Worm (Caenorhabditis elegans) whole organism, L4 larva: ENCODE measurements around the gene C04F6.7.

Experiments
- D1046.2 ChIP-seq: fragments of 200-800 bp; sonication (Bioruptor generic); IDR thresholded peaks from 2 replicates; pipeline ENCODE4 v1.3.6; 2022; ENCODE audit warnings: missing genetic modification characterization, missing compliant biosample characterization
- F37D6.2 ChIP-seq: sonication (generic microtip); optimal IDR thresholded peaks from 2 replicates; lab custom pipeline; 2016; ENCODE audit warnings: mild to moderate bottlenecking, missing genetic modification characterization, missing compliant biosample characterization
- F49E8.2 ChIP-seq: sonication (generic microtip); optimal IDR thresholded peaks from 2 replicates; lab custom pipeline; 2016; ENCODE audit warnings: missing compliant biosample characterization, mild to moderate bottlenecking, missing genetic modification characterization, borderline replicate concordance
- T20F7.1 ChIP-seq: fragments of 200-800 bp; sonication (Bioruptor generic); optimal IDR thresholded peaks from 2 replicates; lab custom pipeline; 2018; ENCODE audit warnings: mild to moderate bottlenecking, missing genetic modification characterization, missing compliant biosample characterization
- T26A8.4 ChIP-seq: fragments of 200-800 bp; sonication (Bioruptor generic); IDR thresholded peaks from 2 replicates; pipeline ENCODE4 v1.3.6; 2022; ENCODE audit warnings: missing genetic modification characterization, missing compliant biosample characterization
- Y105C5A.15 ChIP-seq: fragments of 200-800 bp; sonication (Bioruptor generic); IDR thresholded peaks from 2 replicates; pipeline ENCODE4 v1.3.6; 2022; ENCODE audit warnings: missing genetic modification characterization, missing compliant biosample characterization
- Y48G9A.11 ChIP-seq: fragments of 200-800 bp; sonication (Bioruptor generic); IDR thresholded peaks from 2 replicates; pipeline ENCODE4 v1.3.6; 2022; ENCODE audit warnings: missing genetic modification reagents, missing genetic modification characterization, missing compliant biosample characterization
- aly-2 ChIP-seq: sonication (generic microtip); optimal IDR thresholded peaks from 2 replicates; lab custom pipeline; 2018; ENCODE audit warnings: missing biosample characterization, missing genetic modification characterization
- ceh-20 ChIP-seq: fragments of 200-800 bp; sonication (Bioruptor generic); IDR thresholded peaks from 2 replicates; pipeline ENCODE4 v1.3.6; 2022; ENCODE audit warnings: missing genetic modification reagents, missing genetic modification characterization, missing compliant biosample characterization
- ceh-28 ChIP-seq: fragments of 150-350 bp; optimal IDR thresholded peaks from 2 replicates; lab custom pipeline; 2014; ENCODE audit warnings: missing biosample characterization, missing genetic modification reagents, missing genetic modification characterization
- cey-2 ChIP-seq: sonication (generic microtip); optimal IDR thresholded peaks from 3 replicates; lab custom pipeline; 2017; ENCODE audit warnings: missing genetic modification characterization, mild to moderate bottlenecking, missing compliant biosample characterization, antibody characterized with exemption, borderline replicate concordance; ENCODE audit not compliant: insufficient read depth
- ctbp-1 ChIP-seq: fragments of 200-800 bp; sonication (Bioruptor generic); IDR thresholded peaks from 2 replicates; pipeline ENCODE4 v1.3.6; 2022; ENCODE audit warnings: missing genetic modification reagents, missing genetic modification characterization, missing compliant biosample characterization
- daf-16 ChIP-seq, 3 experiments: sonication (generic microtip); optimal IDR thresholded peaks; 2 replicates each; lab custom pipeline; 2016 to 2017; ENCODE audit warnings: missing genetic modification characterization in 3 of 3, missing genetic modification reagents in 3 of 3, mild to moderate bottlenecking in 2 of 3, missing compliant biosample characterization in 2 of 3, missing biosample characterization in 1 of 3, moderate library complexity in 1 of 3
- egl-27 ChIP-seq: sonication (generic microtip); optimal IDR thresholded peaks from 3 replicates; lab custom pipeline; 2017; ENCODE audit warnings: missing biosample characterization, missing genetic modification reagents, missing genetic modification characterization
- egl-43 ChIP-seq: fragments of 200-800 bp; sonication (Bioruptor generic); IDR thresholded peaks from 2 replicates; pipeline ENCODE4 v1.3.6; 2022; ENCODE audit warnings: missing genetic modification reagents, missing genetic modification characterization, missing compliant biosample characterization
- fkh-10 ChIP-seq: fragments of 150-350 bp; optimal IDR thresholded peaks from 2 replicates; lab custom pipeline; 2014; ENCODE audit warnings: missing biosample characterization, missing genetic modification reagents, missing genetic modification characterization
- hif-1 ChIP-seq, 2 experiments: sonication (generic microtip); optimal IDR thresholded peaks; 2 replicates each; lab custom pipeline; 2016 to 2017; ENCODE audit warnings: missing compliant biosample characterization in 2 of 2, missing genetic modification characterization in 2 of 2, missing genetic modification reagents in 2 of 2, missing genotype in 2 of 2, mild to moderate bottlenecking in 1 of 2
- hlh-11 ChIP-seq: fragments of 200-800 bp; sonication (Bioruptor generic); optimal IDR thresholded peaks from 2 replicates; lab custom pipeline; 2018; ENCODE audit warnings: mild to moderate bottlenecking, missing genetic modification characterization, missing compliant biosample characterization
- hmg-1.1 ChIP-seq: fragments of 200-800 bp; sonication (Bioruptor generic); IDR thresholded peaks from 2 replicates; pipeline ENCODE4 v1.3.6; 2022; ENCODE audit warnings: missing genetic modification reagents, missing genetic modification characterization, missing compliant biosample characterization
- lin-1 ChIP-seq: fragments of 200-800 bp; sonication (Bioruptor generic); IDR thresholded peaks from 2 replicates; pipeline ENCODE4 v1.3.6; 2022; ENCODE audit warnings: missing genetic modification reagents, missing genetic modification characterization, missing compliant biosample characterization
- mxl-3 ChIP-seq: fragments of 200-800 bp; sonication (Bioruptor generic); optimal IDR thresholded peaks from 2 replicates; lab custom pipeline; 2018; ENCODE audit warnings: mild to moderate bottlenecking, missing genetic modification characterization, missing compliant biosample characterization
- nhr-10 ChIP-seq: fragments of 150-350 bp; optimal IDR thresholded peaks from 2 replicates; lab custom pipeline; 2014; ENCODE audit warnings: missing biosample characterization, missing genetic modification characterization
- nhr-111 ChIP-seq: fragments of 200-800 bp; sonication (Bioruptor generic); optimal IDR thresholded peaks from 2 replicates; lab custom pipeline; 2018; ENCODE audit warnings: mild to moderate bottlenecking, missing genetic modification characterization, missing compliant biosample characterization
- nhr-42 ChIP-seq: fragments of 200-800 bp; sonication (Bioruptor generic); IDR thresholded peaks from 2 replicates; pipeline ENCODE4 v1.3.6; 2022; ENCODE audit warnings: missing genetic modification characterization, missing compliant biosample characterization
- nhr-6 ChIP-seq: fragments of 150-350 bp; optimal IDR thresholded peaks from 2 replicates; lab custom pipeline; 2014; ENCODE audit warnings: missing biosample characterization, missing genetic modification characterization
- pqm-1 ChIP-seq: sonication (generic microtip); optimal IDR thresholded peaks from 2 replicates; lab custom pipeline; 2017; ENCODE audit warnings: missing biosample characterization, missing genetic modification characterization
- saeg-2 ChIP-seq: fragments of 200-800 bp; sonication (Bioruptor generic); IDR thresholded peaks from 2 replicates; pipeline ENCODE4 v1.3.6; 2022; ENCODE audit warnings: missing genetic modification reagents, missing genetic modification characterization, missing compliant biosample characterization
- snpc-4 ChIP-seq: fragments of 150-350 bp; optimal IDR thresholded peaks from 2 replicates; lab custom pipeline; 2014; ENCODE audit warnings: missing biosample characterization, missing genetic modification characterization
- spr-3 ChIP-seq: fragments of 200-800 bp; sonication (Bioruptor generic); optimal IDR thresholded peaks from 2 replicates; lab custom pipeline; 2018; ENCODE audit warnings: mild to moderate bottlenecking, missing genetic modification characterization, missing compliant biosample characterization
- tra-1 ChIP-seq: fragments of 200-800 bp; sonication (Bioruptor generic); IDR thresholded peaks from 2 replicates; pipeline ENCODE4 v1.3.6; 2022; ENCODE audit warnings: missing genetic modification reagents, missing genetic modification characterization, missing compliant biosample characterization
- unc-62 ChIP-seq, 3 experiments: fragments of 150-350 bp in 1 of 3; sonication (generic microtip); optimal IDR thresholded peaks in 2 of 3; peaks in 1 of 3; 1 replicate in 1 of 3; 2 replicates in 2 of 3; lab custom pipeline; 2014 to 2017; ENCODE audit warnings: missing biosample characterization in 3 of 3, missing genetic modification characterization in 3 of 3, missing genetic modification reagents in 3 of 3, missing genotype in 1 of 3
- vab-7 ChIP-seq: fragments of 200-800 bp; sonication (Bioruptor generic); IDR thresholded peaks from 2 replicates; pipeline ENCODE4 v1.3.6; 2022; ENCODE audit warnings: missing genetic modification reagents, missing genetic modification characterization, missing compliant biosample characterization
- zag-1 ChIP-seq: fragments of 150-350 bp; optimal IDR thresholded peaks from 2 replicates; lab custom pipeline; 2014; ENCODE audit warnings: missing biosample characterization, missing genetic modification characterization
- zfp-3 ChIP-seq: fragments of 200-800 bp; sonication (Bioruptor generic); conservative IDR thresholded peaks from 2 replicates; pipeline ENCODE4 v1.3.6; 2022; ENCODE audit warnings: missing genetic modification reagents, missing genetic modification characterization, missing compliant biosample characterization
- zip-11 ChIP-seq: fragments of 200-800 bp; sonication (Bioruptor generic); IDR thresholded peaks from 2 replicates; pipeline ENCODE4 v1.3.6; 2022; ENCODE audit warnings: missing genetic modification characterization, missing compliant biosample characterization

The C04F6.7 gene

DNA sequence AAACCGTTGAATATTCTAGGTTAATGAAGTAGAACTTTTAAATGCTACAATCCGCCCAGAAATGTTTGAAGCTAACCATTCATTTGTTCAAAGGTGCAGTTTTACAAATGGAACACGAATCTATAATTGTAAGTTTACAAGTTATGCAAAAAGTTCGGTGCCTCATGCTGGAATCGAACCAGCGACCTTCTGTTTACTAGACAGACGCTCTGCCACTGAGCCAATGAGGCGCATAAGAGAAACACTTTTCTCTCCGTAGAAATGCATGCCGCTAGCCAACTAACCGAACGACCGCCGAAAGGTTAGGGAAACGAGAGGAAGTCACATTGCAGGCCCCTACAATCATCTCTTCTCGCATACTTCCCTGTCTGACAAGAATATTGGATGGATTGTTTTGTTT lies 47.7 kb downstream of the C04F6.7 start (continued):
- TF ChIP-seq zfp-3 (GFP tag; lab: Robert Waterston, UW) (peak; percentile 65; the same call in 1 of the 2 replicates), D1046.2 (GFP tag; lab: Robert Waterston, UW) (peak; percentile 76), tra-1 (peak; percentile 72; the same call in 1 of the 2 replicates), ceh-20 (GFP tag; lab: Robert Waterston, UW) (peak; percentile 81), fkh-10 (GFP tag; lab: Kevin White, UChicago) (no peak), nhr-6 (no peak), snpc-4 (no peak), daf-16 (GFP tag; optimal IDR thresholded peaks at IDR 0.05; lab: Kevin White, UChicago) (peak; percentile 45 to 82), daf-16 (tag; optimal IDR thresholded peaks at IDR 0.05; lab: Kevin White, UChicago) (peak; percentile 89), nhr-111 (GFP tag; lab: Kevin White, UChicago) (peak; percentile 66), ceh-28 (tag; lab: Kevin White, UChicago) (no peak), hif-1 (tag; optimal IDR thresholded peaks at IDR 0.05; lab: Kevin White, UChicago) (peak in 1 of 2 experiments; percentile 30), Y105C5A.15 (GFP tag; lab: Robert Waterston, UW) (peak; percentile 98), egl-27 (tag; lab: Kevin White, UChicago) (no peak), mxl-3 (peak; percentile 66), F37D6.2 (tag; lab: Kevin White, UChicago) (peak; percentile 66), pqm-1 (tag; lab: Kevin White, UChicago) (no peak), zip-11 (peak; percentile 89), nhr-10 (tag; lab: Kevin White, UChicago) (no peak), hmg-1.1 (GFP tag; lab: Robert Waterston, UW) (peak; percentile 95), ctbp-1 (GFP tag; lab: Robert Waterston, UW) (peak; percentile 88), aly-2 (no peak), egl-43 (peak; percentile 96), vab-7 (GFP tag; lab: Robert Waterston, UW) (peak; percentile 93), lin-1 (GFP tag; lab: Robert Waterston, UW) (no peak), T26A8.4 (GFP tag; lab: Robert Waterston, UW) (peak; percentile 90), hlh-11 (tag; lab: Kevin White, UChicago) (peak; percentile 56), spr-3 (GFP tag; lab: Kevin White, UChicago) (peak; percentile 73)
- TF ChIP-seq, all 104 proteins: peak for 64

DNA sequence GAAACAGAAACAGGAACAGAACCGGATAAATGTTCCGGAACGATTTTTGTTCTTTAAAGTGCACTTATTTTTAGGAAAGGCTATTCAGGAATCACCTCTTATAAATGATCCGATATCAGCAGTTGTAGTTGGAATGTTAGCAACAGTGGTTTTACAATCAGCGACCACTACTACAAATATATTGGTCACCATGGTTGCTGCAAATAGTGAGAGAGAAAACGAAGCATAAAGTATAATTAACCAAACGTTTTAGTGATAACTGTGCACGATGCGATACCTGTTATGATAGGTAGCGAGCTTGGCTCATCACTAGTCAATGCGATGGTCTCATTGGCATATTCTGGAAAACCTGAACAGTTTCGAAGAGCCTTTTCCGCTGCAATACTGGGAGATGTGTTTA lies 49.5 kb downstream of the C04F6.7 start:
- no peak for TF ChIP-seq nhr-42 (GFP tag; lab: Robert Waterston, UW)
- TF ChIP-seq unc-62 (GFP tag; optimal IDR thresholded peaks at IDR 0.05 in 1 of 2; lab: Kevin White, UChicago), result peak in 1 of 2 experiments; percentile 95
- TF ChIP-seq unc-62 (tag; optimal IDR thresholded peaks at IDR 0.05; lab: Kevin White, UChicago), result no peak
- TF ChIP-seq F49E8.2, result no peak
- TF ChIP-seq T20F7.1 (GFP tag; lab: Kevin White, UChicago), result no peak

DNA sequence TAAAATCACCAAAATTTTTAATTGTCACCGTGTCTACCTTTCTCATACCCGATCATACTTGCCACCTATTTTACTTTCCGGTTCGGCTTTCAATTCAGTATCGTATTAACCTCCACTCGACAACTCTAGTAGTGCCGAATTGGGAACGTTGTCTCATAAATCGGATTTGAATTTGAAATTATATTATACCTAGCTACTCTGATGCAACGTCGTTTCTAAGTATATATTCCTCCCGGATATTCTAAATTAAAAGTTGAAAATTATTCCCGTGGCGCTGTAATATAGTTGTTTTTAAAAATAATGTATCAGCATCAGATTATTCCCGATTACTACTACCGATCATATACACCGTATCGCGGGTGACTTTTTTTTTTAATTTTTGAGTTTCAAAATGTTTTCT lies 50.3 kb downstream of the C04F6.7 start, which contains the start of gene ZK563.2:
TSS of gene ZK563.2 (plus strand) at position 301 of the 400 bp plus-strand sequence.
- TF ChIP-seq saeg-2, result no peak
- TF ChIP-seq zag-1 (tag; lab: Kevin White, UChicago), result no peak
- TF ChIP-seq Y48G9A.11, result no peak

DNA sequence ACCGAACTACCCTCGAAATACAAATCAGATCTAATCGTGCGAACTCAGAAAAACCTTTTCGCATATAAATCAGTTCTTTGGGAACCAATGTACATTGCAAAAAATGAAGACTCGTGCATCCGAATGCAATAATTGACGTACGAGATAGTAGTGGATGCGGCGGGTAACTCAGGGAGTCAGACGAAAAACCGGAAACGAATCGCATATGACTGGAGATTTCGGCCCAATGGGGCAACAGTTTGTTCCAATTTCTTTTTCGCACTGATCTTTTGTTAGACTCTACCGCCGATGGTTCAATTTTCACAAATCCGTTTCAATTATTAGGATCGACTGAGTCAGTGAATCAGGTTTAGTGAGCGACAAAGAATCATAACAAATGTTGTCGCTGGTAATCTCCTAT lies 52.2 kb downstream of the C04F6.7 start:
- TF ChIP-seq unc-62 (GFP tag; optimal IDR thresholded peaks at IDR 0.05 in 1 of 2; lab: Kevin White, UChicago), result peak in 1 of 2 experiments; percentile 88
- no peak for TF ChIP-seq unc-62 (tag; optimal IDR thresholded peaks at IDR 0.05; lab: Kevin White, UChicago)
- no peak for TF ChIP-seq cey-2 (tag; lab: Kevin White, UChicago)
